Worm (Caenorhabditis elegans): ENCODE measurements around the gene Y97E10AL.1.

Gene Y97E10AL.1

DNA sequence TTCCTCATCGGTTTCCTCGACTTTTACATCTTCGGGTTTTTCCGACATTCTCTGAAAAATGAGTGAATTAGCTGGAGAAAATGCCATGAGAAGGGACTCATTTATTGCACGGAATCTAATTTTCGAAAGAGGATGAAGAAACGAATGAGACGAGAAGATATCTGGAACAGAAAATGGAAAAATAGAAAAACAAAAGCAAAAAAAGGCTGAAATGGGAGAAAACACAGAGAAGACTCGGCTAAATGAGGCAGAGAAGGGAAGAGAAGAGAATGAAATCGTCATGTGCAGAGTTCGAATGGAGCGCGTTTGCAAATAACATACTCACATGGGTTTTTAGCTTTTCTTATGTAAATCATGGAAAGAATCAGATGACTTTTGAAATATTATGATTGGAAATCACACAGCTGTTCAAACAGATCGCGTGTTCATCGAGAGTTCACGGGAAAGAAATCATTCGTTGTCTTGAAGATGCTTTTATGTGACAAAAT is 28.0 kb downstream of the Y97E10AL.1 start, which contains the start of gene Y97E10AR.6 (continued):
- TF ChIP-seq mxl-2 (GFP tag; conservative IDR thresholded peaks at IDR 0.05) = no peak
- no peak for TF ChIP-seq Y48G9A.11 (GFP tag; IDR thresholded peaks at IDR 0.05)
- peak; percentile 50 for TF ChIP-seq ama-1 (optimal IDR thresholded peaks at IDR 0.05)
- peak in 1 of 2 experiments; percentile 14 for TF ChIP-seq hif-1 (tag; optimal IDR thresholded peaks at IDR 0.05)
- no peak for TF ChIP-seq fkh-10 (GFP tag; optimal IDR thresholded peaks at IDR 0.05)
- no peak for TF ChIP-seq T26A8.4 (GFP tag; IDR thresholded peaks at IDR 0.05)
- TF ChIP-seq lir-3 (tag; optimal IDR thresholded peaks at IDR 0.05) = no peak
- TF ChIP-seq madf-9 (GFP tag; conservative IDR thresholded peaks at IDR 0.05) = no peak
- no peak for TF ChIP-seq Y75B8A.6 (GFP tag; IDR thresholded peaks at IDR 0.05)
- TF ChIP-seq R02D3.7 (tag; optimal IDR thresholded peaks at IDR 0.05) = no peak
- no peak for TF ChIP-seq zag-1 (tag; optimal IDR thresholded peaks at IDR 0.05)
- TF ChIP-seq spr-1 (tag; optimal IDR thresholded peaks at IDR 0.05) = no peak
- TF ChIP-seq ceh-28 (tag; optimal IDR thresholded peaks at IDR 0.05) = no peak
- TF ChIP-seq ceh-32 (tag; optimal IDR thresholded peaks at IDR 0.05; ENCODE audit: poor library complexity) = no peak
- no peak for TF ChIP-seq nhr-10 (tag; optimal IDR thresholded peaks at IDR 0.05)
- TF ChIP-seq dve-1 (tag; optimal IDR thresholded peaks at IDR 0.05; ENCODE audit: insufficient read depth) = peak; percentile 25
- TF ChIP-seq ZK337.2 (GFP tag; IDR thresholded peaks at IDR 0.05) = no peak
- TF ChIP-seq aha-1 (tag) = peak; percentile 85
- TF ChIP-seq nhr-41 (GFP tag; IDR thresholded peaks at IDR 0.05) = no peak
- peak; percentile 31 for TF ChIP-seq T20F7.1 (GFP tag; optimal IDR thresholded peaks at IDR 0.05)
- peak; percentile 70 for TF ChIP-seq lin-38 (GFP tag; IDR thresholded peaks at IDR 0.05)
- no peak for TF ChIP-seq skn-1 (tag; optimal IDR thresholded peaks at IDR 0.05)
- TF ChIP-seq daf-8 (GFP tag; IDR thresholded peaks at IDR 0.05) = no peak
- no peak for TF ChIP-seq zfp-2 (tag; optimal IDR thresholded peaks at IDR 0.05)
- no peak for TF ChIP-seq attf-4 (tag; optimal IDR thresholded peaks at IDR 0.05)
- no peak for TF ChIP-seq jun-1 (tag; optimal IDR thresholded peaks at IDR 0.05)
- no peak for TF ChIP-seq ceh-20 (GFP tag; IDR thresholded peaks at IDR 0.05)
- no peak for TF ChIP-seq nhr-25 (tag; optimal IDR thresholded peaks at IDR 0.05; ENCODE audit: borderline replicate concordance, insufficient read depth)
- no peak for TF ChIP-seq egl-27 (tag; optimal IDR thresholded peaks at IDR 0.05)
- TF ChIP-seq daf-12 (tag; optimal IDR thresholded peaks at IDR 0.05) = no peak
- TF ChIP-seq ZK546.5 (tag; optimal IDR thresholded peaks at IDR 0.05) = no peak
- TF ChIP-seq aly-2 (tag; optimal IDR thresholded peaks at IDR 0.05) = no peak
- no peak for TF ChIP-seq unc-62 (GFP tag; optimal IDR thresholded peaks at IDR 0.05 in 1 of 2)
- TF ChIP-seq unc-62 (tag; optimal IDR thresholded peaks at IDR 0.05) = no peak
- no peak for TF ChIP-seq gei-8 (GFP tag; optimal IDR thresholded peaks at IDR 0.05)
- peak in 1 of 2 experiments; percentile 50 for TF ChIP-seq lsy-2 (tag; optimal IDR thresholded peaks at IDR 0.05)
- peak in 1 of 2 experiments; percentile 64 for TF ChIP-seq mdl-1 (tag; optimal IDR thresholded peaks at IDR 0.05)
- TF ChIP-seq ctbp-1 (GFP tag; IDR thresholded peaks at IDR 0.05) = no peak
- no peak for TF ChIP-seq vab-7 (GFP tag; IDR thresholded peaks at IDR 0.05)
- TF ChIP-seq sdz-12 (GFP tag; optimal IDR thresholded peaks at IDR 0.05) = no peak
- no peak for TF ChIP-seq dmd-8 (GFP tag; IDR thresholded peaks at IDR 0.05)
- no peak for TF ChIP-seq cey-2 (tag; optimal IDR thresholded peaks at IDR 0.05; ENCODE audit: borderline replicate concordance, insufficient read depth)
- TF ChIP-seq lin-1 (GFP tag; IDR thresholded peaks at IDR 0.05) = no peak
- no peak for TF ChIP-seq nhr-42 (GFP tag; IDR thresholded peaks at IDR 0.05)
- no peak for TF ChIP-seq lin-29 (GFP tag; IDR thresholded peaks at IDR 0.05)
- no peak for TF ChIP-seq nhr-77 (tag; optimal IDR thresholded peaks at IDR 0.05)
- TF ChIP-seq F44E2.7 (GFP tag; IDR thresholded peaks at IDR 0.05) = no peak
- no peak for TF ChIP-seq spr-3 (GFP tag; optimal IDR thresholded peaks at IDR 0.05)
- TF ChIP-seq mep-1 (tag; optimal IDR thresholded peaks at IDR 0.05) = peak; percentile 35
- no peak for TF ChIP-seq egl-43 (GFP tag; IDR thresholded peaks at IDR 0.05)
- no peak for TF ChIP-seq saeg-2 (GFP tag; IDR thresholded peaks at IDR 0.05)
- TF ChIP-seq hlh-30 (tag; optimal IDR thresholded peaks at IDR 0.05; ENCODE audit: insufficient read depth) = peak; percentile 98

Data from whole organism, L4 larva.